Fruit fly (Drosophila melanogaster): ENCODE measurements around the gene CG6763.

CG6763 gene

dm6 chr3R:23331865-23332367 is 48.1 kb downstream of the CG6763 start (continued):
- TF ChIP-seq H2.0 (GFP tag; IDR thresholded peaks at IDR 0.05) (0 out of 2 replicates have a peak, but pooled peaks have one; percentile 12), caup (GFP tag; optimal IDR thresholded peaks at IDR 0.05; ENCODE audit: severe bottlenecking) (peak; percentile 4), cwo (GFP tag; optimal IDR thresholded peaks at IDR 0.05) (peak; percentile 51), CG31224 (GFP tag; IDR thresholded peaks at IDR 0.05) (0 out of 2 replicates have a peak, but pooled peaks have one; percentile 19), Bgb (GFP tag; IDR thresholded peaks at IDR 0.05; ENCODE audit: partially characterized antibody) (0 out of 2 replicates have a peak, but pooled peaks have one; percentile 28), Dip3 (GFP tag; optimal IDR thresholded peaks at IDR 0.05) (peak; percentile 5), pb (GFP tag; optimal IDR thresholded peaks at IDR 0.05) (no peak), schlank (tag; optimal IDR thresholded peaks at IDR 0.05) (no peak), NFAT (GFP tag; IDR thresholded peaks at IDR 0.05) (no peak), E2f1 (GFP tag; IDR thresholded peaks at IDR 0.05) (0 out of 2 replicates have a peak, but pooled peaks have one; percentile 9), az2 (GFP tag; optimal IDR thresholded peaks at IDR 0.05) (no peak), pros (GFP tag; optimal IDR thresholded peaks at IDR 0.05) (peak; percentile 40), CG4404 (GFP tag; IDR thresholded peaks at IDR 0.05) (0 out of 2 replicates have a peak, but pooled peaks have one; percentile 7), ftz-f1 (GFP tag; optimal IDR thresholded peaks at IDR 0.05) (peak; percentile 68), bsh (GFP tag; optimal IDR thresholded peaks at IDR 0.05) (peak in 1 of 2 experiments; percentile 2), CG3995 (GFP tag; optimal IDR thresholded peaks at IDR 0.05) (no peak), CG32532 (GFP tag; IDR thresholded peaks at IDR 0.05) (peak; percentile 40; the same call in 1 of the 2 replicates), bab2 (GFP tag; optimal IDR thresholded peaks at IDR 0.05) (peak; percentile 9), CG17186 (GFP tag; optimal IDR thresholded peaks at IDR 0.05) (no peak), CG18476 (GFP tag; optimal IDR thresholded peaks at IDR 0.05) (peak; percentile 77), HLHmδ (GFP tag; optimal IDR thresholded peaks at IDR 0.05) (peak; percentile 56), CG43689 (GFP tag; IDR thresholded peaks at IDR 0.05) (no peak), CG2202 (tag; optimal IDR thresholded peaks at IDR 0.05) (no peak), ATbp (GFP tag; optimal IDR thresholded peaks at IDR 0.05) (no peak), CG6689 (GFP tag; IDR thresholded peaks at IDR 0.05) (0 out of 2 replicates have a peak, but pooled peaks have one; percentile 10), knrl (GFP tag; IDR thresholded peaks at IDR 0.05; ENCODE audit: partially characterized antibody) (no peak), CG10274 (GFP tag; optimal IDR thresholded peaks at IDR 0.05) (no peak), CG12769 (tag; optimal IDR thresholded peaks at IDR 0.05) (peak; percentile 50), CG18599 (GFP tag; optimal IDR thresholded peaks at IDR 0.05) (peak; percentile 45), CG12659 (GFP tag; optimal IDR thresholded peaks at IDR 0.05) (no peak), CG2199 (GFP tag; IDR thresholded peaks at IDR 0.05) (peak; percentile 82; the same call in 1 of the 3 replicates), Gsc (GFP tag; IDR thresholded peaks at IDR 0.05) (no peak), Lhr (GFP tag; optimal IDR thresholded peaks at IDR 0.05) (no peak), CG8388 (GFP tag; optimal IDR thresholded peaks at IDR 0.05) (no peak), zfh2 (GFP tag; optimal IDR thresholded peaks at IDR 0.05) (peak; percentile 16), ken (GFP tag; IDR thresholded peaks at IDR 0.05) (peak; percentile 69; the same call in 1 of the 3 replicates), hbn (GFP tag; IDR thresholded peaks at IDR 0.05; ENCODE audit: partially characterized antibody) (no peak), Bdp1 (GFP tag; optimal IDR thresholded peaks at IDR 0.05) (no peak), disco-r (GFP tag; optimal IDR thresholded peaks at IDR 0.05) (no peak), CG1603 (tag; optimal IDR thresholded peaks at IDR 0.05) (peak; percentile 45), bigmax (GFP tag; optimal IDR thresholded peaks at IDR 0.05) (no peak), Chrac-16 (GFP tag; optimal IDR thresholded peaks at IDR 0.05) (no peak), peb (GFP tag; IDR thresholded peaks at IDR 0.05) (no peak), Nf-YB (GFP tag; optimal IDR thresholded peaks at IDR 0.05) (no peak), Rx (GFP tag; IDR thresholded peaks at IDR 0.05) (no peak), CG4820 (GFP tag; optimal IDR thresholded peaks at IDR 0.05) (no peak)

Measured in whole organism, embryonic.